Fruit fly (Drosophila melanogaster): ENCODE measurements around the gene CG31097.

The CG31097 gene

DNA sequence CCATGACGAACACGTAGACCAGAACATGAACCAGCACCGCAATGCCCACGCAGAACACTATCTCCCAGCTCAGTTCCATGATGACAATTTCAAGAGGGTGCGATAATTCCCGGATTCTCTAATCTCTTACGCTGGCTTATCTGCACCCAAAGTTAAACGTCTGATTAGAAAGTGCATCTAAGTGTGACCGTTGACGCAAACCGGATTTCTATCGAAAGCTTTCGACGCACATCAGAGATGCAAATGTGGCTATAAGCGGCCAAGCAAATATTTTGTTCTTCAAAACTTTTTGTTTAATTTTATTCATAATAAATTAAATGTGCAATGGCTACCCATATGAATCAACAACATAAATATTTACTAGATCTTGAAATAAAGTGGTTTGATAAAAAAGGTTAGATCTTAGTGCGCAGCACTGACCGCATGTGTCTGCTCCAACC is 35.2 kb downstream of the CG31097 start, which contains the start of the genes Kdsr and CG11858 (continued):
- no peak for TF ChIP-seq CTCF (GFP tag; optimal IDR thresholded peaks at IDR 0.05)
- TF ChIP-seq CG7839 (tag; optimal IDR thresholded peaks at IDR 0.05): peak; percentile 64
- peak in 1 of 2 experiments; percentile 81 for TF ChIP-seq insv (GFP tag; optimal IDR thresholded peaks at IDR 0.05)
- peak; percentile 57; the same call in 1 of the 2 replicates for TF ChIP-seq ara (GFP tag; IDR thresholded peaks at IDR 0.05)
- TF ChIP-seq NC2β (GFP tag; optimal IDR thresholded peaks at IDR 0.05): peak; percentile 46
- no peak for TF ChIP-seq tap (tag; optimal IDR thresholded peaks at IDR 0.05)
- TF ChIP-seq CG10267 (tag; optimal IDR thresholded peaks at IDR 0.05): peak; percentile 63
- peak; percentile 12 for TF ChIP-seq HHEX (GFP tag; optimal IDR thresholded peaks at IDR 0.05)
- TF ChIP-seq Max (GFP tag; optimal IDR thresholded peaks at IDR 0.05): peak; percentile 72
- TF ChIP-seq hkb (optimal IDR thresholded peaks at IDR 0.05): peak; percentile 29
- TF ChIP-seq hkb (GFP tag; IDR thresholded peaks at IDR 0.05): peak; percentile 66
- TF ChIP-seq CG8089 (GFP tag; optimal IDR thresholded peaks at IDR 0.05): no peak
- peak; percentile 53 for TF ChIP-seq CG10979 (tag; optimal IDR thresholded peaks at IDR 0.05)
- peak; percentile 74 for TF ChIP-seq B-H2 (GFP tag; optimal IDR thresholded peaks at IDR 0.05)
- TF ChIP-seq hth (optimal IDR thresholded peaks at IDR 0.05): no peak
- TF ChIP-seq exex (tag; optimal IDR thresholded peaks at IDR 0.05): peak; percentile 63
- TF ChIP-seq C15 (GFP tag; IDR thresholded peaks at IDR 0.05): no peak
- peak; percentile 40 for TF ChIP-seq CG12744 (GFP tag; optimal IDR thresholded peaks at IDR 0.05)
- TF ChIP-seq Atf3 (GFP tag; optimal IDR thresholded peaks at IDR 0.05): peak; percentile 53
- TF ChIP-seq salm (tag; optimal IDR thresholded peaks at IDR 0.05): no peak
- peak; percentile 15 for TF ChIP-seq CG16863 (GFP tag; optimal IDR thresholded peaks at IDR 0.05)
- no peak for TF ChIP-seq CG31388 (GFP tag; optimal IDR thresholded peaks at IDR 0.05)
- TF ChIP-seq CG11456 (GFP tag; IDR thresholded peaks at IDR 0.05): 0 out of 3 replicates have a peak, but pooled peaks have one; percentile 34
- TF ChIP-seq mld (GFP tag; IDR thresholded peaks at IDR 0.05; ENCODE audit: partially characterized antibody): no peak
- no peak for TF ChIP-seq Sox100B (GFP tag; optimal IDR thresholded peaks at IDR 0.05)
- TF ChIP-seq Chrac-16 (GFP tag; optimal IDR thresholded peaks at IDR 0.05): peak; percentile 58
- TF ChIP-seq CG8478 (optimal IDR thresholded peaks at IDR 0.05): no peak
- TF ChIP-seq Ptx1 (GFP tag; IDR thresholded peaks at IDR 0.05): peak; percentile 81
- TF ChIP-seq Adf1 (GFP tag; IDR thresholded peaks at IDR 0.05): peak; percentile 54
- TF ChIP-seq CG6791 (GFP tag; IDR thresholded peaks at IDR 0.05; ENCODE audit: partially characterized antibody): no peak
- TF ChIP-seq Mad (GFP tag; optimal IDR thresholded peaks at IDR 0.05): peak; percentile 61
- TF ChIP-seq CG3847 (GFP tag; IDR thresholded peaks at IDR 0.05): peak; percentile 68
- TF ChIP-seq Eip74EF (GFP tag; optimal IDR thresholded peaks at IDR 0.05): no peak
- peak; percentile 61 for TF ChIP-seq CG13624 (GFP tag; optimal IDR thresholded peaks at IDR 0.05)
- TF ChIP-seq her (GFP tag; optimal IDR thresholded peaks at IDR 0.05): peak; percentile 30
- peak in 1 of 2 experiments; percentile 68 for TF ChIP-seq bsh (GFP tag; optimal IDR thresholded peaks at IDR 0.05)
- no peak for TF ChIP-seq jing (GFP tag; optimal IDR thresholded peaks at IDR 0.05)
- no peak for TF ChIP-seq nom (GFP tag; optimal IDR thresholded peaks at IDR 0.05)
- peak; percentile 68 for TF ChIP-seq CG14710 (tag; optimal IDR thresholded peaks at IDR 0.05)
- TF ChIP-seq CkIIα-i1 (GFP tag; IDR thresholded peaks at IDR 0.05): no peak
- peak; percentile 28 for TF ChIP-seq gcm2 (GFP tag; optimal IDR thresholded peaks at IDR 0.05)
- TF ChIP-seq stc (GFP tag; IDR thresholded peaks at IDR 0.05): 0 out of 2 replicates have a peak, but pooled peaks have one; percentile 10
- peak; percentile 75 for TF ChIP-seq PHDP (tag; optimal IDR thresholded peaks at IDR 0.05)
- TF ChIP-seq CG5180 (GFP tag; optimal IDR thresholded peaks at IDR 0.05): no peak
- peak; percentile 47 for TF ChIP-seq ci (GFP tag; IDR thresholded peaks at IDR 0.05)
- peak; percentile 66 for TF ChIP-seq gfzf (GFP tag; optimal IDR thresholded peaks at IDR 0.05)
- TF ChIP-seq CrebB (tag; optimal IDR thresholded peaks at IDR 0.05): peak; percentile 44
- no peak for TF ChIP-seq CG31365 (tag; optimal IDR thresholded peaks at IDR 0.05)
- peak; percentile 26 for TF ChIP-seq CG33557 (GFP tag; optimal IDR thresholded peaks at IDR 0.05)
- TF ChIP-seq CG34224 (GFP tag; IDR thresholded peaks at IDR 0.05; ENCODE audit: partially characterized antibody): no peak
- TF ChIP-seq Ravus (GFP tag; IDR thresholded peaks at IDR 0.05): peak; percentile 11; the same call in 1 of the 2 replicates
- peak; percentile 76 for TF ChIP-seq Xrp1 (GFP tag; IDR thresholded peaks at IDR 0.05)
